Fruit fly (Drosophila melanogaster) whole organism, embryonic: Measurements from ENCODE around the gene ATP7.
A peak's percentile ranks its signal among the peaks of the same experiment; 100 is the strongest.

ENCODE experiments used
- Adf1 ChIP-seq: fragments of 200-800 bp; sonication (Bioruptor generic); IDR thresholded peaks from 2 replicates; pipeline ENCODE4 v1.3.6; 2022; ENCODE audit warnings: missing biosample characterization, missing genetic modification characterization
- Aef1 ChIP-seq: fragments of 200-800 bp; sonication (Bioruptor generic); IDR thresholded peaks from 3 replicates; pipeline ENCODE4 v1.3.6; 2022; ENCODE audit warnings: missing biosample characterization, missing genetic modification characterization
- Bdp1 ChIP-seq: fragments of 200-800 bp; sonication (Bioruptor generic); optimal IDR thresholded peaks from 3 replicates; lab custom pipeline; 2016; ENCODE audit warnings: missing biosample characterization, missing genetic modification characterization
- CG10267 ChIP-seq: fragments of 200-800 bp; sonication (Bioruptor generic); optimal IDR thresholded peaks from 2 replicates; lab custom pipeline; 2018; ENCODE audit warnings: missing biosample characterization, mild to moderate bottlenecking, missing genetic modification characterization, moderate library complexity
- CG11085 ChIP-seq: fragments of 200-800 bp; sonication (Bioruptor generic); IDR thresholded peaks from 2 replicates; pipeline ENCODE4 v1.3.6; 2022; ENCODE audit warnings: missing biosample characterization, missing genetic modification characterization
- CG11560 ChIP-seq: fragments of 200-800 bp; sonication (Bioruptor generic); IDR thresholded peaks from 3 replicates; pipeline ENCODE4 v1.3.6; 2022; ENCODE audit warnings: missing biosample characterization, missing genetic modification characterization
- CG12071 ChIP-seq: fragments of 200-800 bp; sonication (Bioruptor generic); optimal IDR thresholded peaks from 3 replicates; lab custom pipeline; 2018; ENCODE audit warnings: missing biosample characterization, mild to moderate bottlenecking, missing genetic modification characterization
- CG13123 ChIP-seq: fragments of 200-800 bp; sonication (Bioruptor generic); optimal IDR thresholded peaks from 2 replicates; lab custom pipeline; 2016; ENCODE audit warnings: missing biosample characterization, missing genetic modification characterization
- CG13287 ChIP-seq: fragments of 200-800 bp; sonication (Bioruptor generic); IDR thresholded peaks from 2 replicates; pipeline ENCODE4 v1.3.6; 2022; ENCODE audit warnings: missing biosample characterization, missing genetic modification characterization; ENCODE audit not compliant: partially characterized antibody
- CG14014 ChIP-seq: fragments of 200-800 bp; sonication (Bioruptor generic); IDR thresholded peaks from 2 replicates; pipeline ENCODE4 v1.3.6; 2022; ENCODE audit warnings: missing biosample characterization, missing genetic modification characterization
- CG14710 ChIP-seq: fragments of 200-800 bp; sonication (Bioruptor generic); optimal IDR thresholded peaks from 3 replicates; lab custom pipeline; 2019; ENCODE audit warnings: missing biosample characterization, mild to moderate bottlenecking, missing genetic modification characterization, moderate library complexity
- CG17829 ChIP-seq: fragments of 200-800 bp; optimal IDR thresholded peaks from 2 replicates; lab custom pipeline; 2019; ENCODE audit warnings: missing biosample characterization, mild to moderate bottlenecking, missing genetic modification characterization, moderate library complexity
- CG18011 ChIP-seq: fragments of 200-800 bp; sonication (Bioruptor generic); optimal IDR thresholded peaks from 2 replicates; lab custom pipeline; 2017; ENCODE audit warnings: missing biosample characterization, missing genetic modification characterization, mild to moderate bottlenecking, moderate library complexity, missing genotype
- CG2712 ChIP-seq: fragments of 200-800 bp; optimal IDR thresholded peaks from 3 replicates; lab custom pipeline; 2019; ENCODE audit warnings: missing biosample characterization, mild to moderate bottlenecking, missing genetic modification characterization, moderate library complexity
- CG30431 ChIP-seq: fragments of 200-800 bp; sonication (Bioruptor generic); optimal IDR thresholded peaks from 2 replicates; lab custom pipeline; 2017; ENCODE audit warnings: missing biosample characterization, missing genetic modification characterization
- CG3163 ChIP-seq: fragments of 200-800 bp; sonication (Bioruptor generic); optimal IDR thresholded peaks from 3 replicates; lab custom pipeline; 2016; ENCODE audit warnings: missing biosample characterization, missing genetic modification characterization
- CG32532 ChIP-seq: fragments of 200-800 bp; sonication (Bioruptor generic); IDR thresholded peaks from 2 replicates; pipeline ENCODE4 v1.3.6; 2022; ENCODE audit warnings: missing biosample characterization, missing genetic modification characterization
- CG4328 ChIP-seq: fragments of 200-800 bp; sonication (Bioruptor generic); optimal IDR thresholded peaks from 3 replicates; lab custom pipeline; 2017; ENCODE audit warnings: missing biosample characterization, missing genetic modification reagents, missing genetic modification characterization
- CG43689 ChIP-seq: fragments of 200-800 bp; sonication (Bioruptor generic); IDR thresholded peaks from 2 replicates; pipeline ENCODE4 v1.3.6; 2022; ENCODE audit warnings: missing biosample characterization, missing genetic modification characterization
- CG6175 ChIP-seq: fragments of 200-800 bp; sonication (Bioruptor generic); IDR thresholded peaks from 3 replicates; pipeline ENCODE4 v1.3.6; 2022; ENCODE audit warnings: missing biosample characterization, missing genetic modification characterization
- CG6254 ChIP-seq: fragments of 200-800 bp; sonication (Bioruptor generic); optimal IDR thresholded peaks from 3 replicates; lab custom pipeline; 2017; ENCODE audit warnings: mild to moderate bottlenecking, missing biosample characterization, missing genetic modification reagents, missing genetic modification characterization
- CG6689 ChIP-seq: fragments of 200-800 bp; sonication (Bioruptor generic); IDR thresholded peaks from 2 replicates; pipeline ENCODE4 v1.3.6; 2022; ENCODE audit warnings: missing biosample characterization, missing genetic modification characterization
- CG6854 ChIP-seq: fragments of 200-800 bp; sonication (Bioruptor generic); optimal IDR thresholded peaks from 3 replicates; lab custom pipeline; 2017; ENCODE audit warnings: missing biosample characterization, mild to moderate bottlenecking, missing genetic modification characterization
- CG9797 ChIP-seq: fragments of 200-800 bp; sonication (Bioruptor generic); optimal IDR thresholded peaks from 3 replicates; lab custom pipeline; 2018; ENCODE audit warnings: missing biosample characterization, mild to moderate bottlenecking, missing genetic modification characterization
- CHES-1-like ChIP-seq: fragments of 200-800 bp; sonication (Bioruptor generic); optimal IDR thresholded peaks from 2 replicates; lab custom pipeline; 2016; ENCODE audit warnings: missing biosample characterization, missing genetic modification characterization
- Dip2 ChIP-seq: fragments of 200-800 bp; sonication (Bioruptor generic); IDR thresholded peaks from 2 replicates; pipeline ENCODE4 v1.3.6; 2022; ENCODE audit warnings: missing biosample characterization, missing genetic modification characterization
- Doc3 ChIP-seq: fragments of 200-800 bp; sonication (Bioruptor generic); IDR thresholded peaks from 3 replicates; pipeline ENCODE4 v1.3.6; 2022; ENCODE audit warnings: missing biosample characterization, missing genetic modification characterization; ENCODE audit not compliant: partially characterized antibody
- HLH54F ChIP-seq: fragments of 200-800 bp; sonication (Bioruptor generic); optimal IDR thresholded peaks from 3 replicates; lab custom pipeline; 2016; ENCODE audit warnings: missing biosample characterization, missing genetic modification characterization
- Hmr ChIP-seq: fragments of 200-800 bp; sonication (Bioruptor generic); optimal IDR thresholded peaks from 3 replicates; lab custom pipeline; 2017; ENCODE audit warnings: mild to moderate bottlenecking, missing biosample characterization, missing genetic modification reagents, missing genetic modification characterization
- Lim3 ChIP-seq: fragments of 200-800 bp; sonication (Bioruptor generic); IDR thresholded peaks from 2 replicates; pipeline ENCODE4 v1.3.6; 2022; ENCODE audit warnings: missing biosample characterization, missing genetic modification characterization
- MBD-R2 ChIP-seq: fragments of 200-800 bp; sonication (Bioruptor generic); IDR thresholded peaks from 2 replicates; pipeline ENCODE4 v1.3.6; 2022; ENCODE audit warnings: missing biosample characterization, missing genetic modification characterization
- Neu2 ChIP-seq: fragments of 200-800 bp; sonication (Bioruptor generic); optimal IDR thresholded peaks from 3 replicates; lab custom pipeline; 2016; ENCODE audit warnings: missing biosample characterization, missing genetic modification characterization, borderline replicate concordance
- Pdp1 ChIP-seq, 2 experiments: fragments of 200-800 bp; sonication (Bioruptor generic); optimal IDR thresholded peaks; 3 replicates each; lab custom pipeline; 2016; ENCODE audit warnings: missing biosample characterization in 2 of 2, missing genetic modification characterization in 2 of 2, mild to moderate bottlenecking in 1 of 2, moderate library complexity in 1 of 2
- Six4 ChIP-seq: fragments of 200-800 bp; sonication (Bioruptor generic); optimal IDR thresholded peaks from 2 replicates; lab custom pipeline; 2016; ENCODE audit warnings: missing biosample characterization, missing genetic modification characterization
- Sox100B ChIP-seq: fragments of 200-800 bp; sonication (Bioruptor generic); optimal IDR thresholded peaks from 3 replicates; lab custom pipeline; 2018; ENCODE audit warnings: missing biosample characterization, mild to moderate bottlenecking, missing genetic modification characterization
- Usf ChIP-seq: fragments of 200-800 bp; sonication (Bioruptor generic); optimal IDR thresholded peaks from 2 replicates; lab custom pipeline; 2017; ENCODE audit warnings: missing genotype, missing biosample characterization, missing genetic modification characterization
- ab ChIP-seq: fragments of 200-800 bp; sonication (Bioruptor generic); optimal IDR thresholded peaks from 2 replicates; lab custom pipeline; 2016; ENCODE audit warnings: missing biosample characterization, missing genetic modification characterization
- ash1 ChIP-seq: fragments of 200-800 bp; sonication (Bioruptor generic); optimal IDR thresholded peaks from 2 replicates; lab custom pipeline; 2018; ENCODE audit warnings: missing biosample characterization, mild to moderate bottlenecking, missing genetic modification characterization
- caup ChIP-seq: fragments of 200-800 bp; sonication (Bioruptor generic); optimal IDR thresholded peaks from 3 replicates; lab custom pipeline; 2017; ENCODE audit warnings: missing biosample characterization, mild to moderate bottlenecking, missing genetic modification characterization, moderate library complexity; ENCODE audit not compliant: severe bottlenecking
- cg ChIP-seq: fragments of 200-800 bp; sonication (Bioruptor generic); optimal IDR thresholded peaks from 3 replicates; lab custom pipeline; 2019; ENCODE audit warnings: missing biosample characterization, mild to moderate bottlenecking, missing genetic modification characterization, moderate library complexity
- esg ChIP-seq: fragments of 200-800 bp; sonication (Bioruptor generic); conservative IDR thresholded peaks from 2 replicates; pipeline ENCODE4 v1.3.6; 2022; ENCODE audit warnings: missing biosample characterization, missing genetic modification characterization
- gsb ChIP-seq: fragments of 200-800 bp; sonication (Bioruptor generic); IDR thresholded peaks from 2 replicates; pipeline ENCODE4 v1.3.6; 2022; ENCODE audit warnings: missing biosample characterization, missing genetic modification characterization
- lbe ChIP-seq: fragments of 200-800 bp; sonication (Bioruptor generic); optimal IDR thresholded peaks from 2 replicates; lab custom pipeline; 2016; ENCODE audit warnings: missing biosample characterization, mild to moderate bottlenecking, missing genetic modification characterization
- maf-S ChIP-seq: fragments of 200-800 bp; sonication (Bioruptor generic); optimal IDR thresholded peaks from 2 replicates; lab custom pipeline; 2016; ENCODE audit warnings: missing biosample characterization, missing genetic modification characterization
- nom ChIP-seq: fragments of 200-800 bp; sonication (Bioruptor generic); optimal IDR thresholded peaks from 2 replicates; lab custom pipeline; 2017; ENCODE audit warnings: missing biosample characterization, missing genetic modification characterization, mild to moderate bottlenecking, moderate library complexity, missing genetic modification reagents
- pita ChIP-seq: fragments of 200-800 bp; sonication (Bioruptor generic); optimal IDR thresholded peaks from 2 replicates; lab custom pipeline; 2017; ENCODE audit warnings: missing biosample characterization, mild to moderate bottlenecking, missing genetic modification characterization
- schlank ChIP-seq: fragments of 200-800 bp; sonication (Bioruptor generic); optimal IDR thresholded peaks from 2 replicates; lab custom pipeline; 2018; ENCODE audit warnings: missing biosample characterization, mild to moderate bottlenecking, missing genetic modification characterization
- sim ChIP-seq: fragments of 200-800 bp; sonication (Bioruptor generic); IDR thresholded peaks from 2 replicates; pipeline ENCODE4 v1.3.6; 2022; ENCODE audit warnings: missing biosample characterization, missing genetic modification characterization
- sna ChIP-seq: fragments of 200-800 bp; sonication (Bioruptor generic); IDR thresholded peaks from 2 replicates; pipeline ENCODE4 v1.3.6; 2022; ENCODE audit warnings: missing biosample characterization, missing genetic modification characterization; ENCODE audit not compliant: partially characterized antibody
- stwl ChIP-seq: fragments of 200-800 bp; sonication (Bioruptor generic); optimal IDR thresholded peaks from 3 replicates; lab custom pipeline; 2018; ENCODE audit warnings: missing biosample characterization, mild to moderate bottlenecking, missing genetic modification characterization, moderate library complexity
- sug ChIP-seq: fragments of 200-800 bp; optimal IDR thresholded peaks from 2 replicates; lab custom pipeline; 2019; ENCODE audit warnings: missing biosample characterization, mild to moderate bottlenecking, missing genetic modification characterization, moderate library complexity

The ATP7 gene

dm6 chrX:11891682-11892179 is 36.9 kb downstream of the ATP7 start, which contains the start of gene sicily (continued):
- TF ChIP-seq CG13287 = peak; percentile 51
- no peak for TF ChIP-seq Dip2
- no peak for TF ChIP-seq pita (GFP tag; lab: Kevin White, UChicago)
- TF ChIP-seq CG43689 (GFP tag; lab: Robert Waterston, UW) = no peak
- no peak for TF ChIP-seq Usf (GFP tag; lab: Kevin White, UChicago)
- TF ChIP-seq Doc3 (GFP tag; lab: Robert Waterston, UW) = no peak
- TF ChIP-seq cg (GFP tag; lab: Kevin White, UChicago) = no peak
- TF ChIP-seq CG11085 (GFP tag; lab: Robert Waterston, UW) = no peak
- no peak for TF ChIP-seq CG6854
- TF ChIP-seq Lim3 (GFP tag; lab: Robert Waterston, UW) = no peak
- TF ChIP-seq MBD-R2 (GFP tag; lab: Robert Waterston, UW) = peak; percentile 99
- peak; percentile 3 for TF ChIP-seq CG14710 (tag; lab: Kevin White, UChicago)
- TF ChIP-seq nom (GFP tag; lab: Kevin White, UChicago) = no peak
- no peak for TF ChIP-seq lbe (GFP tag; lab: Kevin White, UChicago)
- peak; percentile 25 for TF ChIP-seq CG9797 (GFP tag; lab: Kevin White, UChicago)
- TF ChIP-seq CG3163 (GFP tag; lab: Kevin White, UChicago) = no peak
- no peak for TF ChIP-seq sna (GFP tag; lab: Robert Waterston, UW)
- no peak for TF ChIP-seq maf-S (GFP tag; lab: Kevin White, UChicago)
- no peak for TF ChIP-seq CG14014 (GFP tag; lab: Robert Waterston, UW)
- TF ChIP-seq CG6254 (GFP tag; lab: Kevin White, UChicago) = no peak
- no peak for TF ChIP-seq CG11560 (tag; lab: Robert Waterston, UW)
- no peak for TF ChIP-seq CG17829 (tag; lab: Kevin White, UChicago)
- no peak for TF ChIP-seq ab (GFP tag; lab: Kevin White, UChicago)
- TF ChIP-seq CG30431 (GFP tag; lab: Kevin White, UChicago) = no peak
- no peak for TF ChIP-seq sug
- TF ChIP-seq CG12071 (GFP tag; lab: Kevin White, UChicago) = no peak
- TF ChIP-seq CG6175 (GFP tag; lab: Robert Waterston, UW) = no peak
- TF ChIP-seq CG4328 = no peak
- no peak for TF ChIP-seq caup (GFP tag; lab: Kevin White, UChicago)
- TF ChIP-seq Six4 = no peak
- TF ChIP-seq Aef1 = no peak
- no peak for TF ChIP-seq CG2712 (tag; lab: Kevin White, UChicago)
- TF ChIP-seq Pdp1 (GFP tag; optimal IDR thresholded peaks at IDR 0.05; lab: Kevin White, UChicago) = peak in 1 of 2 experiments; percentile 66
- TF ChIP-seq CG10267 (tag; lab: Kevin White, UChicago) = peak; percentile 33
- no peak for TF ChIP-seq sim (GFP tag; lab: Robert Waterston, UW)
- TF ChIP-seq CG6689 (GFP tag; lab: Robert Waterston, UW) = no peak
- TF ChIP-seq stwl (tag; lab: Kevin White, UChicago) = peak; percentile 39
- TF ChIP-seq CG32532 (GFP tag; lab: Robert Waterston, UW) = peak; percentile 23; the same call in 1 of the 2 replicates
- TF ChIP-seq esg (GFP tag; lab: Robert Waterston, UW) = no peak
- no peak for TF ChIP-seq Adf1 (GFP tag; lab: Robert Waterston, UW)
- TF ChIP-seq HLH54F (GFP tag; lab: Kevin White, UChicago) = no peak
- TF ChIP-seq CG13123 (GFP tag; lab: Kevin White, UChicago) = no peak
- no peak for TF ChIP-seq Hmr (GFP tag; lab: Kevin White, UChicago)
- no peak for TF ChIP-seq Bdp1 (GFP tag; lab: Kevin White, UChicago)
- no peak for TF ChIP-seq gsb (GFP tag; lab: Robert Waterston, UW)
- TF ChIP-seq ash1 (GFP tag; lab: Kevin White, UChicago) = no peak
- TF ChIP-seq CG18011 (GFP tag; lab: Kevin White, UChicago) = no peak
- TF ChIP-seq Sox100B = no peak
- no peak for TF ChIP-seq schlank (tag; lab: Kevin White, UChicago)
- TF ChIP-seq Neu2 (GFP tag; lab: Kevin White, UChicago) = no peak
- TF ChIP-seq CHES-1-like (GFP tag; lab: Kevin White, UChicago) = no peak
